Worm (Caenorhabditis elegans) whole organism, L4 larva: ENCODE data around the gene K07C11.10.

Source experiments
- Y48G9A.11 ChIP-seq: fragments of 200-800 bp; sonication (Bioruptor generic); IDR thresholded peaks from 2 replicates; pipeline ENCODE4 v1.3.6; 2022; ENCODE audit warnings: missing genetic modification reagents, missing genetic modification characterization, missing compliant biosample characterization
- ceh-20 ChIP-seq: fragments of 200-800 bp; sonication (Bioruptor generic); IDR thresholded peaks from 2 replicates; pipeline ENCODE4 v1.3.6; 2022; ENCODE audit warnings: missing genetic modification reagents, missing genetic modification characterization, missing compliant biosample characterization
- ceh-28 ChIP-seq: fragments of 150-350 bp; optimal IDR thresholded peaks from 2 replicates; lab custom pipeline; 2014; ENCODE audit warnings: missing biosample characterization, missing genetic modification reagents, missing genetic modification characterization
- ces-1 ChIP-seq: fragments of 150-350 bp; sonication (generic microtip); optimal IDR thresholded peaks from 4 replicates; lab custom pipeline; 2014; ENCODE audit warnings: missing biosample characterization, missing genetic modification reagents, missing genetic modification characterization
- ctbp-1 ChIP-seq: fragments of 200-800 bp; sonication (Bioruptor generic); IDR thresholded peaks from 2 replicates; pipeline ENCODE4 v1.3.6; 2022; ENCODE audit warnings: missing genetic modification reagents, missing genetic modification characterization, missing compliant biosample characterization
- fkh-10 ChIP-seq: fragments of 150-350 bp; optimal IDR thresholded peaks from 2 replicates; lab custom pipeline; 2014; ENCODE audit warnings: missing biosample characterization, missing genetic modification reagents, missing genetic modification characterization
- fos-1 ChIP-seq: fragments of 150-350 bp; optimal IDR thresholded peaks from 2 replicates; lab custom pipeline; 2014; ENCODE audit warnings: missing biosample characterization, missing genetic modification characterization
- hlh-11 ChIP-seq: fragments of 200-800 bp; sonication (Bioruptor generic); optimal IDR thresholded peaks from 2 replicates; lab custom pipeline; 2018; ENCODE audit warnings: mild to moderate bottlenecking, missing genetic modification characterization, missing compliant biosample characterization
- lsy-2 ChIP-seq, 2 experiments: fragments of 150-350 bp in 1 of 2; sonication (generic microtip) in 1 of 2; optimal IDR thresholded peaks; 2 replicates each; lab custom pipeline; 2014 to 2017; ENCODE audit warnings: missing biosample characterization in 2 of 2, missing genetic modification characterization in 2 of 2
- nhr-28 ChIP-seq: fragments of 150-350 bp; optimal IDR thresholded peaks from 2 replicates; lab custom pipeline; 2014; ENCODE audit warnings: missing biosample characterization, missing genetic modification characterization
- pqm-1 ChIP-seq: sonication (generic microtip); optimal IDR thresholded peaks from 2 replicates; lab custom pipeline; 2017; ENCODE audit warnings: missing biosample characterization, missing genetic modification characterization
- unc-62 ChIP-seq, 3 experiments: fragments of 150-350 bp in 1 of 3; sonication (generic microtip); optimal IDR thresholded peaks in 2 of 3; peaks in 1 of 3; 1 replicate in 1 of 3; 2 replicates in 2 of 3; lab custom pipeline; 2014 to 2017; ENCODE audit warnings: missing biosample characterization in 3 of 3, missing genetic modification characterization in 3 of 3, missing genetic modification reagents in 3 of 3, missing genotype in 1 of 3
- ztf-11 ChIP-seq: fragments of 150-350 bp; optimal IDR thresholded peaks from 2 replicates; lab custom pipeline; 2014; ENCODE audit warnings: missing biosample characterization, missing genetic modification characterization
- ztf-7 ChIP-seq: fragments of 150-350 bp; optimal IDR thresholded peaks from 2 replicates; lab custom pipeline; 2014; ENCODE audit warnings: missing biosample characterization, missing genetic modification characterization

DNA sequence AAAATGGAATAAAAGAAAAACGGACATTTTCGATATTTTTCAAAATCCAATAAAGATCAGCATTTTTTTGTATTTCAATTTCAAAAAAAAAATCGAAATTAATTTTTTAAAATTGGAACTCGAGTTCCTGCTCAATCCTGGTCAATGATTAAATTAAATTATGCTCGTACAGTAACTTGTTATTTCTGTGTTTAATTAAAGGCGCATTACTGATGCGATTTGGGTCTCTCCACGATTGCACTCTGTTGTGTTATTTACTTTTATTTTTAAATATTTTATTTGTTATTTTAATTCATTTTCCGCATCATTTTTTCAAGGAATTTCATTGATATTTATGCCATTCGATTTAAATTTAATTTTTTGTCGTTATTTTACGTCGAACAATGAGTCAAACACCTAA is 48.4 kb downstream of the K07C11.10 start:
- no peak for TF ChIP-seq ceh-28
- TF ChIP-seq ztf-11 (tag; lab: Kevin White, UChicago), result no peak
- TF ChIP-seq ctbp-1, result no peak
- no peak for TF ChIP-seq fkh-10 (GFP tag; lab: Kevin White, UChicago)
- no peak for TF ChIP-seq pqm-1 (tag; lab: Kevin White, UChicago)
- no peak for TF ChIP-seq Y48G9A.11 (GFP tag; lab: Robert Waterston, UW)
- no peak for TF ChIP-seq ztf-7 (tag; lab: Kevin White, UChicago)
- TF ChIP-seq lsy-2 (tag; optimal IDR thresholded peaks at IDR 0.05; lab: Kevin White, UChicago), result no peak
- no peak for TF ChIP-seq ceh-20 (GFP tag; lab: Robert Waterston, UW)
- no peak for TF ChIP-seq fos-1 (tag; lab: Kevin White, UChicago)
- TF ChIP-seq ces-1 (GFP tag; lab: Kevin White, UChicago), result no peak
- TF ChIP-seq unc-62 (GFP tag; optimal IDR thresholded peaks at IDR 0.05 in 1 of 2; lab: Kevin White, UChicago), result no peak
- no peak for TF ChIP-seq unc-62 (tag; optimal IDR thresholded peaks at IDR 0.05; lab: Kevin White, UChicago)
- TF ChIP-seq nhr-28 (tag; lab: Kevin White, UChicago), result no peak
- TF ChIP-seq hlh-11, result no peak
